Worm (Caenorhabditis elegans): ENCODE measurements around the gene Y38C1BA.1.

- TF ChIP-seq skn-1 (tag; optimal IDR thresholded peaks at IDR 0.05) (no peak), fkh-10 (GFP tag; optimal IDR thresholded peaks at IDR 0.05) (no peak), hlh-4 (tag; optimal IDR thresholded peaks at IDR 0.05) (no peak), lin-39 (tag; optimal IDR thresholded peaks at IDR 0.05) (no peak), mdl-1 (tag; optimal IDR thresholded peaks at IDR 0.05) (peak in 1 of 2 experiments; percentile 38)
Observed at ce11 chrIV:1758595-1758994, 45.2 kb downstream of the Y38C1BA.1 start.

Data from whole organism, L1 larva.